Worm (Caenorhabditis elegans): ENCODE data around the gene aak-1.

aak-1 gene

DNA sequence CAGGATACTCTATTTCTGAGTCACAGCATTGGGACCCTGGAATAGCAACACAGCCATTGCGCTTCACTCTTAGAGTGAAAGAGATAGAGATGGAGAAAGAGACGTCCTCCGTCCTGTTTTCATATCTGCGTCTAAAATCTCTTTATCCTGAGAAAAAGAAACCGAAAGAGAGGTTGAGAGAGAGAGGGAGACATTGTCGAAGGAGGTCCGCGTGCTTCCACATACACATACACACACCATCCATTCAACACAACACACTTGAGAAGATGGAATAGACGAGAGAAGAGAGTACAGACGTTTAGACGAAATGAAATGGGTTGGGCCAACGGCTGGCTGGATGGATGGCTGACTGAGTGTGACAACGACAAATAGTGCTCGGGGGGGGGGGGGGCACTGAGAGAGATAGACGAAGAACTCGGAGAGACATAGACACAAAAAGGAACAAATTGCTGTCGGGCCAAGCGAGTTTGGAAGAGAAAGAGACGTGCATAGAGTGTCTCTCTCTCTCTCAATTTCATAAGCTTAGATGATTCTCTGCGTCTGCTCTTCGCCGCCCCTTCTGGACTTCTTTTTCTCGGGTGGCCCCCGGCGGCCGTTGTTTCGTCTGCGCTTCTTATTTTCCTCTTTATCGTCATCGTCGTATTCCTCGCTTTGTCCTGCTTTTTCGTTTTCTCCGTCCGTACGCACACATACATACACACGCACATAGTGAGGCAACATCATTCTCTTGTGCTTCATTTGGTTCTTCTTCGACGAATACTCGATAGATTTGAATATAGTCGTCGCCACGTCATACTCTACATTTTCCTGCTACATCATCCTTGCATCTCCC, 39.3 kb upstream of the aak-1 start, which contains the start of gene F54F2.6:
TSS of gene F54F2.6 (minus strand) at position 738 of the 832 bp plus-strand sequence.
- TF ChIP-seq arid-1 (GFP tag; conservative IDR thresholded peaks at IDR 0.05) (0 out of 2 replicates have a peak, but pooled peaks have one; percentile 5), mdt-29 (GFP tag; IDR thresholded peaks at IDR 0.05) (no peak; the same call in 1 of the 2 replicates), fkh-10 (GFP tag; optimal IDR thresholded peaks at IDR 0.05) (peak; percentile 74), daf-19 (GFP tag; conservative IDR thresholded peaks at IDR 0.05) (no peak), nhr-77 (tag; optimal IDR thresholded peaks at IDR 0.05) (peak; percentile 10), dve-1 (tag; optimal IDR thresholded peaks at IDR 0.05; ENCODE audit: insufficient read depth) (peak; percentile 38), madf-9 (GFP tag; conservative IDR thresholded peaks at IDR 0.05) (0 out of 2 replicates have a peak, but pooled peaks have one; percentile 4), T26A8.4 (GFP tag; IDR thresholded peaks at IDR 0.05) (peak; percentile 75), hif-1 (tag; optimal IDR thresholded peaks at IDR 0.05) (peak; percentile 65 to 85), snpc-1.2 (GFP tag; IDR thresholded peaks at IDR 0.05) (no peak), ctbp-1 (GFP tag; IDR thresholded peaks at IDR 0.05) (peak; percentile 89), mep-1 (tag; optimal IDR thresholded peaks at IDR 0.05) (peak; percentile 86), ztf-11 (tag; optimal IDR thresholded peaks at IDR 0.05) (no peak), set-16 (GFP tag; IDR thresholded peaks at IDR 0.05) (peak; percentile 87), Y5F2A.4 (GFP tag; optimal IDR thresholded peaks at IDR 0.05) (no peak), ceh-62 (tag; optimal IDR thresholded peaks at IDR 0.05) (no peak), nhr-102 (tag; optimal IDR thresholded peaks at IDR 0.05) (peak; percentile 25), lsy-2 (tag; optimal IDR thresholded peaks at IDR 0.05) (peak; percentile 86 to 89), ama-1 (optimal IDR thresholded peaks at IDR 0.05) (peak; percentile 5), pha-4 (GFP tag; IDR thresholded peaks at IDR 0.05) (peak; percentile 91), pha-4 (tag; optimal IDR thresholded peaks at IDR 0.05) (peak; percentile 20), spr-3 (GFP tag; optimal IDR thresholded peaks at IDR 0.05) (peak; percentile 10), egl-43 (GFP tag; IDR thresholded peaks at IDR 0.05) (peak; percentile 79), nhr-6 (tag; optimal IDR thresholded peaks at IDR 0.05) (peak; percentile 82), aha-1 (tag) (peak; percentile 99), unc-130 (GFP tag; optimal IDR thresholded peaks at IDR 0.05) (no peak), aly-2 (tag; optimal IDR thresholded peaks at IDR 0.05) (no peak), mes-2 (tag; optimal IDR thresholded peaks at IDR 0.05; ENCODE audit: poor library complexity, severe bottlenecking) (peak; percentile 69), mxl-3 (GFP tag; optimal IDR thresholded peaks at IDR 0.05) (peak; percentile 89), F26F4.8 (GFP tag; conservative IDR thresholded peaks at IDR 0.05) (no peak), ZK337.2 (GFP tag; IDR thresholded peaks at IDR 0.05) (peak; percentile 13; the same call in 1 of the 2 replicates), nhr-11 (tag; optimal IDR thresholded peaks at IDR 0.05) (peak; percentile 81), jun-1 (tag; optimal IDR thresholded peaks at IDR 0.05) (peak; percentile 49), nhr-25 (tag; optimal IDR thresholded peaks at IDR 0.05; ENCODE audit: borderline replicate concordance, insufficient read depth) (peak; percentile 10), zip-11 (GFP tag; IDR thresholded peaks at IDR 0.05) (no peak), hlh-11 (tag; optimal IDR thresholded peaks at IDR 0.05) (peak; percentile 98), tag-97 (GFP tag; IDR thresholded peaks at IDR 0.05) (0 out of 2 replicates have a peak, but pooled peaks have one; percentile 32), D1046.2 (GFP tag; IDR thresholded peaks at IDR 0.05) (0 out of 2 replicates have a peak, but pooled peaks have one; percentile 66), lin-29 (GFP tag; IDR thresholded peaks at IDR 0.05) (no peak), zag-1 (tag; optimal IDR thresholded peaks at IDR 0.05) (peak; percentile 59), nhr-41 (GFP tag; IDR thresholded peaks at IDR 0.05) (no peak), mxl-2 (GFP tag; conservative IDR thresholded peaks at IDR 0.05) (no peak), saeg-2 (GFP tag; IDR thresholded peaks at IDR 0.05) (peak; percentile 15; the same call in 1 of the 2 replicates), nhr-42 (GFP tag; IDR thresholded peaks at IDR 0.05) (no peak), F37D6.2 (tag; optimal IDR thresholded peaks at IDR 0.05) (peak; percentile 90), lin-1 (GFP tag; IDR thresholded peaks at IDR 0.05) (peak; percentile 58), tra-1 (GFP tag; IDR thresholded peaks at IDR 0.05) (peak; percentile 67), hmg-1.1 (GFP tag; IDR thresholded peaks at IDR 0.05) (peak; percentile 77), ceh-32 (tag; optimal IDR thresholded peaks at IDR 0.05; ENCODE audit: poor library complexity) (peak; percentile 12)

Data from whole organism, L4 larva.